Fruit fly (Drosophila melanogaster) whole organism, embryonic: ENCODE results near the gene CG33932.
A peak's percentile ranks its signal among the peaks of the same experiment; 100 is the strongest.

Experiments
- B-H2 ChIP-seq: fragments of 200-800 bp; sonication (Bioruptor generic); optimal IDR thresholded peaks from 2 replicates; lab custom pipeline; 2018; ENCODE audit warnings: missing biosample characterization, mild to moderate bottlenecking, missing genetic modification characterization
- CG10366 ChIP-seq: fragments of 200-800 bp; sonication (Bioruptor generic); IDR thresholded peaks from 2 replicates; pipeline ENCODE4 v1.3.6; 2022; ENCODE audit warnings: missing biosample characterization, missing genetic modification characterization
- CG10565 ChIP-seq: fragments of 200-800 bp; sonication (Bioruptor generic); optimal IDR thresholded peaks from 3 replicates; lab custom pipeline; 2016; ENCODE audit warnings: missing biosample characterization, mild to moderate bottlenecking, missing genetic modification characterization
- CG11504 ChIP-seq: fragments of 200-800 bp; sonication (Bioruptor generic); optimal IDR thresholded peaks from 3 replicates; lab custom pipeline; 2019; ENCODE audit warnings: missing biosample characterization, mild to moderate bottlenecking, missing genetic modification characterization, moderate library complexity
- CG11560 ChIP-seq: fragments of 200-800 bp; sonication (Bioruptor generic); IDR thresholded peaks from 3 replicates; pipeline ENCODE4 v1.3.6; 2022; ENCODE audit warnings: missing biosample characterization, missing genetic modification characterization
- CG12236 ChIP-seq: fragments of 200-800 bp; sonication (Bioruptor generic); optimal IDR thresholded peaks from 2 replicates; lab custom pipeline; 2016; ENCODE audit warnings: missing biosample characterization, missing genetic modification characterization
- CG13424 ChIP-seq: fragments of 200-800 bp; sonication (Bioruptor generic); optimal IDR thresholded peaks from 2 replicates; lab custom pipeline; 2019; ENCODE audit warnings: missing biosample characterization, mild to moderate bottlenecking, missing genetic modification characterization, moderate library complexity
- CG15073 ChIP-seq: fragments of 200-800 bp; sonication (Bioruptor generic); optimal IDR thresholded peaks from 2 replicates; lab custom pipeline; 2016; ENCODE audit warnings: missing biosample characterization, missing genetic modification characterization
- CG16779 ChIP-seq: fragments of 200-800 bp; sonication (Bioruptor generic); IDR thresholded peaks from 2 replicates; pipeline ENCODE4 v1.3.6; 2022; ENCODE audit warnings: missing biosample characterization, missing genetic modification characterization
- CG17328 ChIP-seq: fragments of 200-800 bp; sonication (Bioruptor generic); IDR thresholded peaks from 2 replicates; pipeline ENCODE4 v1.3.6; 2022; ENCODE audit warnings: missing biosample characterization, missing genetic modification characterization
- CG17829 ChIP-seq: fragments of 200-800 bp; optimal IDR thresholded peaks from 2 replicates; lab custom pipeline; 2019; ENCODE audit warnings: missing biosample characterization, mild to moderate bottlenecking, missing genetic modification characterization, moderate library complexity
- CG17912 ChIP-seq: fragments of 200-800 bp; sonication (Bioruptor generic); optimal IDR thresholded peaks from 2 replicates; lab custom pipeline; 2018; ENCODE audit warnings: missing biosample characterization, mild to moderate bottlenecking, missing genetic modification characterization
- CG2120 ChIP-seq: fragments of 200-800 bp; sonication (Bioruptor generic); optimal IDR thresholded peaks from 3 replicates; lab custom pipeline; 2016; ENCODE audit warnings: missing biosample characterization, missing genetic modification characterization
- CG2129 ChIP-seq: fragments of 200-800 bp; sonication (Bioruptor generic); IDR thresholded peaks from 2 replicates; pipeline ENCODE4 v1.3.6; 2022; ENCODE audit warnings: missing biosample characterization, missing genetic modification characterization; ENCODE audit not compliant: partially characterized antibody
- CG30020 ChIP-seq: fragments of 200-800 bp; optimal IDR thresholded peaks from 2 replicates; lab custom pipeline; 2019; ENCODE audit warnings: missing biosample characterization, mild to moderate bottlenecking, missing genetic modification characterization, moderate library complexity
- CG3995 ChIP-seq: fragments of 200-800 bp; sonication (Bioruptor generic); optimal IDR thresholded peaks from 3 replicates; lab custom pipeline; 2016; ENCODE audit warnings: missing biosample characterization, missing genetic modification characterization
- CG4404 ChIP-seq: fragments of 200-800 bp; sonication (Bioruptor generic); IDR thresholded peaks from 2 replicates; pipeline ENCODE4 v1.3.6; 2022; ENCODE audit warnings: missing biosample characterization, missing genetic modification characterization
- CG4730 ChIP-seq: fragments of 200-800 bp; sonication (Bioruptor generic); IDR thresholded peaks from 2 replicates; pipeline ENCODE4 v1.3.6; 2022; ENCODE audit warnings: missing biosample characterization, missing genetic modification characterization
- CG4820 ChIP-seq: fragments of 200-800 bp; sonication (Bioruptor generic); optimal IDR thresholded peaks from 3 replicates; lab custom pipeline; 2016; ENCODE audit warnings: missing biosample characterization, missing genetic modification characterization
- CG7372 ChIP-seq: fragments of 200-800 bp; sonication (Bioruptor generic); IDR thresholded peaks from 2 replicates; pipeline ENCODE4 v1.3.6; 2022; ENCODE audit warnings: missing biosample characterization, missing genetic modification characterization
- CG8290 ChIP-seq, 3 experiments: fragments of 200-800 bp; sonication (Bioruptor generic); optimal IDR thresholded peaks; 2 replicates each; lab custom pipeline; 2016 to 2019; ENCODE audit warnings: missing biosample characterization in 3 of 3, missing genetic modification characterization in 3 of 3, mild to moderate bottlenecking in 2 of 3, moderate library complexity in 1 of 3
- CHES-1-like ChIP-seq: fragments of 200-800 bp; sonication (Bioruptor generic); optimal IDR thresholded peaks from 2 replicates; lab custom pipeline; 2016; ENCODE audit warnings: missing biosample characterization, missing genetic modification characterization
- CrebB ChIP-seq: fragments of 200-800 bp; sonication (Bioruptor generic); optimal IDR thresholded peaks from 3 replicates; lab custom pipeline; 2018; ENCODE audit warnings: missing biosample characterization, mild to moderate bottlenecking, missing genetic modification characterization
- Dfd ChIP-seq, 2 experiments: fragments of >200 bp; optimal IDR thresholded peaks; 2 replicates each; lab custom pipeline; 2017; ENCODE audit warnings: missing biosample characterization in 2 of 2, missing genetic modification characterization in 2 of 2
- Drgx ChIP-seq: fragments of 200-800 bp; sonication (Bioruptor generic); IDR thresholded peaks from 2 replicates; pipeline ENCODE4 v1.3.6; 2022; ENCODE audit warnings: missing biosample characterization, missing genetic modification characterization
- Ets97D ChIP-seq: fragments of 200-800 bp; sonication (Bioruptor generic); optimal IDR thresholded peaks from 3 replicates; lab custom pipeline; 2016; ENCODE audit warnings: missing biosample characterization, missing genetic modification characterization
- Gsc ChIP-seq: fragments of 200-800 bp; sonication (Bioruptor generic); IDR thresholded peaks from 2 replicates; pipeline ENCODE4 v1.3.6; 2022; ENCODE audit warnings: missing biosample characterization, missing genetic modification characterization
- H2.0 ChIP-seq: fragments of 200-800 bp; sonication (Bioruptor generic); IDR thresholded peaks from 2 replicates; pipeline ENCODE4 v1.3.6; 2022; ENCODE audit warnings: missing biosample characterization, missing genetic modification characterization
- MTF-1 ChIP-seq: fragments of 200-800 bp; sonication (Bioruptor generic); optimal IDR thresholded peaks from 2 replicates; lab custom pipeline; 2018; ENCODE audit warnings: missing biosample characterization, mild to moderate bottlenecking, missing genetic modification characterization, borderline replicate concordance
- NfI ChIP-seq: fragments of 200-800 bp; sonication (Bioruptor generic); optimal IDR thresholded peaks from 3 replicates; lab custom pipeline; 2018; ENCODE audit warnings: missing biosample characterization, mild to moderate bottlenecking, missing genetic modification characterization, moderate library complexity
- Ptx1 ChIP-seq: fragments of 200-800 bp; sonication (Bioruptor generic); IDR thresholded peaks from 2 replicates; pipeline ENCODE4 v1.3.6; 2022; ENCODE audit warnings: missing biosample characterization, missing genetic modification characterization
- Ravus ChIP-seq: fragments of 200-800 bp; sonication (Bioruptor generic); IDR thresholded peaks from 2 replicates; pipeline ENCODE4 v1.3.6; 2022; ENCODE audit warnings: missing biosample characterization, missing genetic modification characterization
- Spps ChIP-seq: fragments of 200-800 bp; sonication (Bioruptor generic); optimal IDR thresholded peaks from 2 replicates; lab custom pipeline; 2018; ENCODE audit warnings: missing biosample characterization, mild to moderate bottlenecking, missing genetic modification characterization
- Sry-β ChIP-seq: fragments of 200-800 bp; sonication (Bioruptor generic); optimal IDR thresholded peaks from 2 replicates; lab custom pipeline; 2018; ENCODE audit warnings: missing biosample characterization, mild to moderate bottlenecking, missing genetic modification characterization, moderate library complexity
- aop ChIP-seq: fragments of 200-800 bp; sonication (Bioruptor generic); IDR thresholded peaks from 2 replicates; pipeline ENCODE4 v1.3.6; 2022; ENCODE audit warnings: missing biosample characterization, missing genetic modification characterization
- ara ChIP-seq: fragments of 200-800 bp; sonication (Bioruptor generic); IDR thresholded peaks from 2 replicates; pipeline ENCODE4 v1.3.6; 2022; ENCODE audit warnings: missing biosample characterization, missing genetic modification characterization
- caup ChIP-seq: fragments of 200-800 bp; sonication (Bioruptor generic); optimal IDR thresholded peaks from 3 replicates; lab custom pipeline; 2017; ENCODE audit warnings: missing biosample characterization, mild to moderate bottlenecking, missing genetic modification characterization, moderate library complexity; ENCODE audit not compliant: severe bottlenecking
- cg ChIP-seq: fragments of 200-800 bp; sonication (Bioruptor generic); optimal IDR thresholded peaks from 3 replicates; lab custom pipeline; 2019; ENCODE audit warnings: missing biosample characterization, mild to moderate bottlenecking, missing genetic modification characterization, moderate library complexity
- emc ChIP-seq: fragments of 200-800 bp; sonication (Bioruptor generic); optimal IDR thresholded peaks from 2 replicates; lab custom pipeline; 2016; ENCODE audit warnings: missing biosample characterization, missing genetic modification characterization
- ems ChIP-seq: fragments of 200-800 bp; sonication (Bioruptor generic); optimal IDR thresholded peaks from 3 replicates; lab custom pipeline; 2016; ENCODE audit warnings: missing biosample characterization, missing genetic modification characterization
- ewg ChIP-seq: fragments of 200-800 bp; sonication (Bioruptor generic); optimal IDR thresholded peaks from 3 replicates; lab custom pipeline; 2017; ENCODE audit warnings: mild to moderate bottlenecking, missing biosample characterization, missing genetic modification reagents, missing genetic modification characterization
- fu2 ChIP-seq: fragments of 200-800 bp; sonication (Bioruptor generic); optimal IDR thresholded peaks from 2 replicates; lab custom pipeline; 2016; ENCODE audit warnings: missing biosample characterization, missing genetic modification characterization
- jing ChIP-seq: fragments of 200-800 bp; sonication (Bioruptor generic); optimal IDR thresholded peaks from 2 replicates; lab custom pipeline; 2018; ENCODE audit warnings: missing biosample characterization, mild to moderate bottlenecking, missing genetic modification characterization
- mam ChIP-seq: fragments of 200-800 bp; sonication (Bioruptor generic); optimal IDR thresholded peaks from 3 replicates; lab custom pipeline; 2016; ENCODE audit warnings: missing biosample characterization, missing genetic modification characterization
- repo ChIP-seq: fragments of 200-800 bp; sonication (Bioruptor generic); optimal IDR thresholded peaks from 2 replicates; lab custom pipeline; 2016; ENCODE audit warnings: missing biosample characterization, missing genetic modification characterization
- run ChIP-seq: fragments of 200-800 bp; sonication (Bioruptor generic); optimal IDR thresholded peaks from 3 replicates; lab custom pipeline; 2018; ENCODE audit warnings: missing biosample characterization, mild to moderate bottlenecking, missing genetic modification characterization
- sug ChIP-seq: fragments of 200-800 bp; optimal IDR thresholded peaks from 2 replicates; lab custom pipeline; 2019; ENCODE audit warnings: missing biosample characterization, mild to moderate bottlenecking, missing genetic modification characterization, moderate library complexity
- tgo ChIP-seq: fragments of 200-800 bp; sonication (Bioruptor generic); IDR thresholded peaks from 3 replicates; pipeline ENCODE4 v1.3.6; 2022; ENCODE audit warnings: missing biosample characterization, missing genetic modification characterization
- tna ChIP-seq: fragments of 200-800 bp; sonication (Bioruptor generic); IDR thresholded peaks from 2 replicates; pipeline ENCODE4 v1.3.6; 2022; ENCODE audit warnings: missing biosample characterization, missing genetic modification characterization; ENCODE audit not compliant: partially characterized antibody
- vnd ChIP-seq: fragments of 200-800 bp; sonication (Bioruptor generic); IDR thresholded peaks from 3 replicates; pipeline ENCODE4 v1.3.6; 2022; ENCODE audit warnings: missing biosample characterization, missing genetic modification characterization; ENCODE audit not compliant: partially characterized antibody

The CG33932 gene

DNA sequence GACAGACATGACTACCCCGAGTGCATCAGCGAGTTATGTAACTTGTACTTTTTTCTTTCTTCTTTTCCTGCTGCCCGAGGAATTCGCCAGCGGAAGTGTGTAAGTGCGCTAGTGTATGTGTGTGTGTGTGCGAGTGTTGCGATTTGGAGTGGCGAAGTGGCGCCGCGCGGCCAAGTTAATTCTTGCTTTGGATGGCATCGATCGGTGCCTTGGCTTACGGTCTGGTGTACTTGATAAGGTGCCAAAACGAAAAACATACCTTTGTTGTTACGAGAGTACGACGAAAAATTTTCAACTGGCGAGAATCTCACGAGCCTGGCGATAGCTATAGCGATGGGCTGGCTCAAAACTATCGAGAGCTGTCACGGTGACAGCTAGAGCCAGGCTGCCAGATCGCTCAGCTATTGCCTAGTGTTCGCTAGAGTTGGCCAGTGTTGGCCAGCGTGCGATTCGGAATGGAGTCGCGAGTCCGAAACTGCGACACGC is at the start of gene CG33932, which contains the start of the genes CG18809, COX6B and Rpp20 (continued):
- TF ChIP-seq Spps (tag; lab: Kevin White, UChicago) (no peak), CG16779 (GFP tag; lab: Robert Waterston, UW) (peak; percentile 60; the same call in 1 of the 2 replicates), CHES-1-like (GFP tag; lab: Kevin White, UChicago) (peak; percentile 88), ems (peak; percentile 63), CG11504 (tag; lab: Kevin White, UChicago) (no peak), CG4730 (GFP tag; lab: Robert Waterston, UW) (0 out of 2 replicates have a peak, but pooled peaks have one; percentile 11), ewg (GFP tag; lab: Kevin White, UChicago) (peak; percentile 79), CG17912 (GFP tag; lab: Kevin White, UChicago) (peak; percentile 52), ara (GFP tag; lab: Robert Waterston, UW) (peak; percentile 65; the same call in 1 of the 2 replicates), cg (GFP tag; lab: Kevin White, UChicago) (peak; percentile 78), Gsc (no peak), CG15073 (GFP tag; lab: Kevin White, UChicago) (no peak), MTF-1 (GFP tag; lab: Kevin White, UChicago) (no peak), CG17328 (GFP tag; lab: Robert Waterston, UW) (peak; percentile 61), CG3995 (peak; percentile 93), CG17829 (tag; lab: Kevin White, UChicago) (peak; percentile 72), CG12236 (peak; percentile 2), CG30020 (peak; percentile 5), NfI (GFP tag; lab: Kevin White, UChicago) (peak; percentile 68), CG7372 (peak; percentile 47), emc (GFP tag; lab: Kevin White, UChicago) (peak; percentile 61), fu2 (GFP tag; lab: Kevin White, UChicago) (peak; percentile 68), run (tag; lab: Kevin White, UChicago) (no peak), Sry-β (GFP tag; lab: Kevin White, UChicago) (peak; percentile 13), B-H2 (GFP tag; lab: Kevin White, UChicago) (peak; percentile 79), CG4820 (GFP tag; lab: Kevin White, UChicago) (peak; percentile 28), Ptx1 (peak; percentile 66), sug (peak; percentile 59), CG2129 (GFP tag; lab: Robert Waterston, UW) (peak; percentile 84), caup (GFP tag; lab: Kevin White, UChicago) (peak; percentile 83), CG13424 (tag; lab: Kevin White, UChicago) (peak; percentile 30), tgo (peak; percentile 43; the same call in 1 of the 3 replicates), H2.0 (GFP tag; lab: Robert Waterston, UW) (peak; percentile 28; the same call in 1 of the 2 replicates), CG10565 (no peak), CG11560 (tag; lab: Robert Waterston, UW) (peak; percentile 72; the same call in 2 of the 3 replicates), CrebB (tag; lab: Kevin White, UChicago) (peak; percentile 55), tna (GFP tag; lab: Robert Waterston, UW) (peak; percentile 88), CG2120 (GFP tag; lab: Kevin White, UChicago) (peak; percentile 82), repo (GFP tag; lab: Kevin White, UChicago) (peak; percentile 72), aop (GFP tag; lab: Robert Waterston, UW) (peak; percentile 50; the same call in 1 of the 2 replicates), CG4404 (GFP tag; lab: Robert Waterston, UW) (peak; percentile 18; the same call in 1 of the 2 replicates), jing (no peak), mam (GFP tag; lab: Kevin White, UChicago) (peak; percentile 87), vnd (GFP tag; lab: Robert Waterston, UW) (peak; percentile 88), Dfd (GFP tag; optimal IDR thresholded peaks at IDR 0.05; lab: Kevin White, UChicago) (no peak), CG8290 (GFP tag; optimal IDR thresholded peaks at IDR 0.05; lab: Kevin White, UChicago) (peak; percentile 66), CG8290 (tag; optimal IDR thresholded peaks at IDR 0.05; lab: Kevin White, UChicago) (peak in 1 of 2 experiments; percentile 95), CG10366 (GFP tag; lab: Robert Waterston, UW) (peak; percentile 51), Drgx (GFP tag; lab: Robert Waterston, UW) (0 out of 2 replicates have a peak, but pooled peaks have one; percentile 48), Ravus (GFP tag; lab: Robert Waterston, UW) (no peak), Ets97D (peak; percentile 96)
